Fruit fly (Drosophila melanogaster): ENCODE measurements around the gene CG14252.

CG14252 gene

DNA sequence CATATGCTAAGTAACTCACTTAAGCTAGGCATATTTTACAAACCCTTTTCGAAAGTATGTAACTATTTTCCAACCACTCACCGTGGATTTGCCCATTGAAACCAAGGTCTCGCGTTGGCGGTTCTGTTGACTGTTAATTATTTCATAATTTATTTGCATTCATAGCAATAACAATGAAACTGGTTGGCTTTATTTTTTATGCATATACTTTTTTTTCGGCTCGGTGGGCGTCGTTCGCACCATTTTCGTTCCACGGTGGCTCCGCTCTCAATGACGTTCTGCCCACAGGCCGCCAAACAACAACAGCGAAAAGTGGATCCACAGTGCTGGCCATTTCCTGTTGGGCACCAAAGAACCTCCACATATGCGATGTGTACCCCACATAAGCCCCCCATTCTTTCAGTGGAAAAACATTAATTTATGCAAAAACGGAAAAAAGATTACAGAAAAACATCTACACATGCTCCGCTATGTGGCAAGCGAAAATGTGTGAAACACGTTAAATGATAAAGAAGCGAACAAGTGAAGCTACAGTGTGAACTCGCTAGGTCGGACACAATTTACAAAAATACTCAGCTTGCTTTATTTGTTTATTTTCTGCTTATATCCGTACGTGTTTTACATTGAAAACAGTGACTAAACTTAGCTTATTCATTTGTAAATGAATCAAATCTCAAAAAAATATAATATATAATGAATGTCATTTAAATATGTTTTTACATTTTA, 22.4 kb downstream of the CG14252 start (continued):
- peak; percentile 1 for TF ChIP-seq Ets96B (tag; optimal IDR thresholded peaks at IDR 0.05)
- TF ChIP-seq CG15336 (GFP tag; IDR thresholded peaks at IDR 0.05), result peak; percentile 60
- TF ChIP-seq fd85E (GFP tag; optimal IDR thresholded peaks at IDR 0.05), result no peak
- TF ChIP-seq salr (GFP tag; optimal IDR thresholded peaks at IDR 0.05), result no peak
- TF ChIP-seq CG11762 (GFP tag; optimal IDR thresholded peaks at IDR 0.05; ENCODE audit: insufficient read depth), result peak; percentile 20
- TF ChIP-seq fd59A (GFP tag; optimal IDR thresholded peaks at IDR 0.05), result no peak
- no peak for TF ChIP-seq Lpt (GFP tag; optimal IDR thresholded peaks at IDR 0.05)
- peak; percentile 69 for TF ChIP-seq eg (GFP tag; IDR thresholded peaks at IDR 0.05)
- TF ChIP-seq svp (GFP tag), result peak; percentile 80
- TF ChIP-seq dsx (GFP tag; optimal IDR thresholded peaks at IDR 0.05; ENCODE audit: poor library complexity, severe bottlenecking), result peak; percentile 27
- TF ChIP-seq Sox102F (GFP tag; optimal IDR thresholded peaks at IDR 0.05), result peak; percentile 41
- TF ChIP-seq Hr38 (GFP tag; optimal IDR thresholded peaks at IDR 0.05), result no peak
- peak; percentile 15 for TF ChIP-seq CG4318 (GFP tag; optimal IDR thresholded peaks at IDR 0.05)
- no peak for TF ChIP-seq CG6276 (GFP tag; optimal IDR thresholded peaks at IDR 0.05)
- TF ChIP-seq Eip78C (GFP tag), result peak; percentile 72
- peak; percentile 27 for TF ChIP-seq CG9139 (GFP tag; optimal IDR thresholded peaks at IDR 0.05)
- peak; percentile 52 for TF ChIP-seq esn (GFP tag; optimal IDR thresholded peaks at IDR 0.05)
- peak; percentile 47; the same call in 1 of the 2 replicates for TF ChIP-seq Gug (GFP tag; IDR thresholded peaks at IDR 0.05)
- no peak for TF ChIP-seq Sox14 (GFP tag; optimal IDR thresholded peaks at IDR 0.05)
- peak; percentile 56 for TF ChIP-seq CG8632 (GFP tag; optimal IDR thresholded peaks at IDR 0.05)
- TF ChIP-seq Eip93F (GFP tag; optimal IDR thresholded peaks at IDR 0.05), result no peak
- TF ChIP-seq Met (GFP tag; optimal IDR thresholded peaks at IDR 0.05), result no peak
- TF ChIP-seq Sox15 (GFP tag; optimal IDR thresholded peaks at IDR 0.05), result peak; percentile 25
- no peak for TF ChIP-seq dac (GFP tag; optimal IDR thresholded peaks at IDR 0.05)
- TF ChIP-seq CG32006 (GFP tag; optimal IDR thresholded peaks at IDR 0.05), result peak; percentile 42
- peak; percentile 40 for TF ChIP-seq achi (GFP tag; optimal IDR thresholded peaks at IDR 0.05)
- peak; percentile 39 for TF ChIP-seq topi (GFP tag; optimal IDR thresholded peaks at IDR 0.05)
- peak; percentile 56 for TF ChIP-seq acj6 (GFP tag; optimal IDR thresholded peaks at IDR 0.05)
- TF ChIP-seq Ets21C (GFP tag; optimal IDR thresholded peaks at IDR 0.05), result no peak

DNA sequence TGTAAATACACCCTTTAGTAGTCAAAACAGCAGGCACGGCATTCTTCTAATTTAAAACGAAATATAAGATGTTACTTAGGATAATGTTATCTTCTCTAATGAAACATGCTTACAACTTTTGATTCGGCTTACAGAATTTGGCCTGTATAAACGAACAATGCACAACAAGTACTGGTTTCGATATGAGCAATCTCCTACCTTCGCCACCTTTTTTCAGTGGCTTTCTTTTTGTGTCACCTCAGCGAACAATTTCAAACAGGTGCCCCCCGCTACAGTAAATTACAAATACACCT, 22.9 kb downstream of the CG14252 start:
- TF ChIP-seq svp (GFP tag), result peak; percentile 71
- TF ChIP-seq Smox (GFP tag; optimal IDR thresholded peaks at IDR 0.05), result no peak
- TF ChIP-seq CG32006 (GFP tag; optimal IDR thresholded peaks at IDR 0.05), result peak; percentile 26
- no peak for TF ChIP-seq CG6792 (GFP tag; optimal IDR thresholded peaks at IDR 0.05)
- TF ChIP-seq CG34406 (GFP tag; optimal IDR thresholded peaks at IDR 0.05), result peak; percentile 21
- no peak for TF ChIP-seq Met (GFP tag; optimal IDR thresholded peaks at IDR 0.05)
- TF ChIP-seq CG31627 (GFP tag; optimal IDR thresholded peaks at IDR 0.05), result no peak
- peak; percentile 25 for TF ChIP-seq esn (GFP tag; optimal IDR thresholded peaks at IDR 0.05)
- peak; percentile 23 for TF ChIP-seq acj6 (GFP tag; optimal IDR thresholded peaks at IDR 0.05)

DNA sequence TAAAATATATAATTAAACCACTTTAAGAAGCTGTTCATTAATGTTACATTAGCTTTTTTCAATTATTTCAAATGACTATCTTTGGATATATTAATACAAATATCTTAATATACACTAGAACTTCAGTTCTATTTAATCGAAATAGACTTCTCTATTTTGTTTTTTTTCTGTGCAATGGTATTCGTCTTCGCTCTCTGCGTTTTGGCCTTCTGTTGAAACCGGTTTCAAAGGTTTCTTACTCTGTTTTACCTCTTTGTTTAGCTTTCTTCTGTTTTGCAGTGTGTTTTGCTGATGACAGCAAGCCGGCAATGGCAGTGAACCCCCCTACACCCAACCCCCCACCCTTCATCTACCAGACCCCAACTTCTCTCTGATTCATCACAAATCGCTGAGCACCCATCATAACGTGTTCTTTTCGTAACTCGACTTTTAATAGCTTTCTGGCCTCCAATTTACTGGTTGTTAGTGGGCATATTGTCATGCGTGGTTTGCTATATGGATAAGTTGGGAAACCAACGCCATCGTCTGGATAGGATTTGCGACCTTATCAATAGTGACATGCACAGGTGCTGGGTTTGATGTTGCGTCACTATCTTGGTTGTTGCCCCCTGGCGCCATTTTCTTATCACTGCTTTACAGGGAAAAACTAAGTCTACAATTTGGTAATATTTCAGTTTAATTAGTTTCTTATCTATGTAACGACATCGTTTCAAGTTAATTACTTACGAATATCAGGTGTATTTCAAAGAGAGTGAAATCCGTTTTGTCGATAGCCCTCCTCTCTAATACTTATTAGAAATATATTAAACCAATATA, 23.7 kb downstream of the CG14252 start:
- peak; percentile 30 for TF ChIP-seq CG6276 (GFP tag; optimal IDR thresholded peaks at IDR 0.05)
- TF ChIP-seq CG16779 (tag; optimal IDR thresholded peaks at IDR 0.05), result no peak
- no peak for TF ChIP-seq dac (GFP tag; optimal IDR thresholded peaks at IDR 0.05)
- no peak for TF ChIP-seq Hr4 (GFP tag; optimal IDR thresholded peaks at IDR 0.05)
- peak; percentile 37 for TF ChIP-seq esn (GFP tag; optimal IDR thresholded peaks at IDR 0.05)
- TF ChIP-seq fkh (GFP tag; optimal IDR thresholded peaks at IDR 0.05), result peak; percentile 38
- TF ChIP-seq Sox15 (GFP tag; optimal IDR thresholded peaks at IDR 0.05), result no peak
- TF ChIP-seq Ets21C (GFP tag; optimal IDR thresholded peaks at IDR 0.05), result no peak
- peak; percentile 65; the same call in 2 of the 3 replicates for TF ChIP-seq CG6163 (GFP tag; IDR thresholded peaks at IDR 0.05)
- peak; percentile 28 for TF ChIP-seq svp (GFP tag)
- TF ChIP-seq fd59A (GFP tag; optimal IDR thresholded peaks at IDR 0.05), result no peak
- TF ChIP-seq CG34406 (GFP tag; optimal IDR thresholded peaks at IDR 0.05), result peak; percentile 1
- no peak for TF ChIP-seq eg (GFP tag; IDR thresholded peaks at IDR 0.05)
- no peak for TF ChIP-seq Ets96B (tag; optimal IDR thresholded peaks at IDR 0.05)
- peak; percentile 28 for TF ChIP-seq CG8632 (GFP tag; optimal IDR thresholded peaks at IDR 0.05)
- peak; percentile 61; the same call in 1 of the 2 replicates for TF ChIP-seq CG15336 (GFP tag; IDR thresholded peaks at IDR 0.05)
- peak; percentile 3 for TF ChIP-seq CG8319 (GFP tag; optimal IDR thresholded peaks at IDR 0.05)
- peak; percentile 27 for TF ChIP-seq CG10631 (GFP tag; optimal IDR thresholded peaks at IDR 0.05)
- peak in 1 of 2 experiments; percentile 10 for TF ChIP-seq ss (GFP tag; optimal IDR thresholded peaks at IDR 0.05)
- TF ChIP-seq Eip78C (GFP tag), result peak; percentile 83
- peak; percentile 75 for TF ChIP-seq CG8119 (GFP tag; IDR thresholded peaks at IDR 0.05)
- peak; percentile 36 for TF ChIP-seq vri (GFP tag; optimal IDR thresholded peaks at IDR 0.05)
- TF ChIP-seq achi (GFP tag; optimal IDR thresholded peaks at IDR 0.05), result no peak

Data from whole organism, prepupa.